Worm (Caenorhabditis elegans) whole organism, L4 larva: ENCODE measurements around the gene smg-6.
A peak's percentile ranks its signal among the peaks of the same experiment; 100 is the strongest.

Experiments used
- F49E8.2 ChIP-seq: sonication (generic microtip); optimal IDR thresholded peaks from 2 replicates; lab custom pipeline; 2016; ENCODE audit warnings: missing compliant biosample characterization, mild to moderate bottlenecking, missing genetic modification characterization, borderline replicate concordance
- T20F7.1 ChIP-seq: fragments of 200-800 bp; sonication (Bioruptor generic); optimal IDR thresholded peaks from 2 replicates; lab custom pipeline; 2018; ENCODE audit warnings: mild to moderate bottlenecking, missing genetic modification characterization, missing compliant biosample characterization
- Y5F2A.4 ChIP-seq: fragments of 200-800 bp; sonication (Bioruptor generic); optimal IDR thresholded peaks from 2 replicates; lab custom pipeline; 2018; ENCODE audit warnings: mild to moderate bottlenecking, missing genetic modification characterization, missing compliant biosample characterization
- aha-1 ChIP-seq: fragments of 150-350 bp; peaks from one replicate; lab custom pipeline; 2014; ENCODE audit warnings: missing biosample characterization, missing genetic modification characterization
- attf-4 ChIP-seq: sonication (generic microtip); optimal IDR thresholded peaks from 3 replicates; lab custom pipeline; 2017; ENCODE audit warnings: missing biosample characterization, missing genetic modification characterization
- ceh-44 ChIP-seq: fragments of 200-800 bp; sonication (Bioruptor generic); IDR thresholded peaks from 2 replicates; pipeline ENCODE4 v1.3.6; 2022; ENCODE audit warnings: missing genetic modification reagents, missing genetic modification characterization, missing compliant biosample characterization
- ceh-62 ChIP-seq: sonication (generic microtip); optimal IDR thresholded peaks from 2 replicates; lab custom pipeline; 2017; ENCODE audit warnings: missing biosample characterization, missing genetic modification characterization
- ctbp-1 ChIP-seq: fragments of 200-800 bp; sonication (Bioruptor generic); IDR thresholded peaks from 2 replicates; pipeline ENCODE4 v1.3.6; 2022; ENCODE audit warnings: missing genetic modification reagents, missing genetic modification characterization, missing compliant biosample characterization
- fkh-10 ChIP-seq: fragments of 150-350 bp; optimal IDR thresholded peaks from 2 replicates; lab custom pipeline; 2014; ENCODE audit warnings: missing biosample characterization, missing genetic modification reagents, missing genetic modification characterization
- lim-7 ChIP-seq: fragments of 200-800 bp; sonication (Bioruptor generic); IDR thresholded peaks from 2 replicates; pipeline ENCODE4 v1.3.6; 2022; ENCODE audit warnings: missing genetic modification characterization, missing compliant biosample characterization
- lin-13 ChIP-seq: fragments of 150-350 bp; optimal IDR thresholded peaks from 2 replicates; lab custom pipeline; 2014; ENCODE audit warnings: missing biosample characterization, missing genetic modification reagents, missing genetic modification characterization
- lin-15B ChIP-seq: fragments of 150-350 bp; sonication (generic microtip); optimal IDR thresholded peaks from 3 replicates; lab custom pipeline; 2014; ENCODE audit warnings: missing biosample characterization, missing genetic modification characterization
- lin-29 ChIP-seq: fragments of 200-800 bp; sonication (Bioruptor generic); IDR thresholded peaks from 2 replicates; pipeline ENCODE4 v1.3.6; 2022; ENCODE audit warnings: missing genetic modification reagents, missing genetic modification characterization, missing compliant biosample characterization
- madf-9 ChIP-seq: fragments of 200-800 bp; sonication (Bioruptor generic); conservative IDR thresholded peaks from 2 replicates; pipeline ENCODE4 v1.3.6; 2022; ENCODE audit warnings: missing genetic modification reagents, missing genetic modification characterization, missing compliant biosample characterization
- mxl-2 ChIP-seq: fragments of 200-800 bp; sonication (Bioruptor generic); conservative IDR thresholded peaks from 2 replicates; pipeline ENCODE4 v1.3.6; 2022; ENCODE audit warnings: missing genetic modification reagents, missing genetic modification characterization, missing compliant biosample characterization
- nhr-102 ChIP-seq: sonication (generic microtip); optimal IDR thresholded peaks from 2 replicates; lab custom pipeline; 2016; ENCODE audit warnings: mild to moderate bottlenecking, missing genetic modification characterization, moderate library complexity, missing compliant biosample characterization
- nhr-11 ChIP-seq: fragments of 150-350 bp; optimal IDR thresholded peaks from 2 replicates; lab custom pipeline; 2014; ENCODE audit warnings: missing biosample characterization, missing genetic modification characterization
- nhr-111 ChIP-seq: fragments of 200-800 bp; sonication (Bioruptor generic); optimal IDR thresholded peaks from 2 replicates; lab custom pipeline; 2018; ENCODE audit warnings: mild to moderate bottlenecking, missing genetic modification characterization, missing compliant biosample characterization
- nhr-25 ChIP-seq: sonication (generic microtip); optimal IDR thresholded peaks from 2 replicates; lab custom pipeline; 2017; ENCODE audit warnings: missing genetic modification characterization, mild to moderate bottlenecking, missing compliant biosample characterization, antibody characterized with exemption, moderate library complexity, borderline replicate concordance; ENCODE audit not compliant: insufficient read depth
- nhr-41 ChIP-seq: fragments of 200-800 bp; sonication (Bioruptor generic); IDR thresholded peaks from 2 replicates; pipeline ENCODE4 v1.3.6; 2022; ENCODE audit warnings: missing genetic modification reagents, missing genetic modification characterization, missing compliant biosample characterization
- nhr-42 ChIP-seq: fragments of 200-800 bp; sonication (Bioruptor generic); IDR thresholded peaks from 2 replicates; pipeline ENCODE4 v1.3.6; 2022; ENCODE audit warnings: missing genetic modification characterization, missing compliant biosample characterization
- nhr-6 ChIP-seq: fragments of 150-350 bp; optimal IDR thresholded peaks from 2 replicates; lab custom pipeline; 2014; ENCODE audit warnings: missing biosample characterization, missing genetic modification characterization
- php-3 ChIP-seq: fragments of 200-800 bp; sonication (Bioruptor generic); IDR thresholded peaks from 2 replicates; pipeline ENCODE4 v1.3.6; 2022; ENCODE audit warnings: missing genetic modification reagents, missing genetic modification characterization, missing compliant biosample characterization
- set-16 ChIP-seq: fragments of 200-800 bp; sonication (Bioruptor generic); IDR thresholded peaks from 2 replicates; pipeline ENCODE4 v1.3.6; 2022; ENCODE audit warnings: missing genetic modification reagents, missing genetic modification characterization, missing compliant biosample characterization
- snpc-1.2 ChIP-seq: fragments of 200-800 bp; sonication (Bioruptor generic); IDR thresholded peaks from 2 replicates; pipeline ENCODE4 v1.3.6; 2022; ENCODE audit warnings: missing genetic modification reagents, missing genetic modification characterization, missing compliant biosample characterization
- snpc-4 ChIP-seq: fragments of 150-350 bp; optimal IDR thresholded peaks from 2 replicates; lab custom pipeline; 2014; ENCODE audit warnings: missing biosample characterization, missing genetic modification characterization
- spr-1 ChIP-seq: sonication (generic microtip); optimal IDR thresholded peaks from 2 replicates; lab custom pipeline; 2016; ENCODE audit warnings: mild to moderate bottlenecking, missing genetic modification characterization, missing compliant biosample characterization
- spr-3 ChIP-seq: fragments of 200-800 bp; sonication (Bioruptor generic); optimal IDR thresholded peaks from 2 replicates; lab custom pipeline; 2018; ENCODE audit warnings: mild to moderate bottlenecking, missing genetic modification characterization, missing compliant biosample characterization
- tag-97 ChIP-seq: fragments of 200-800 bp; sonication (Bioruptor generic); IDR thresholded peaks from 2 replicates; pipeline ENCODE4 v1.3.6; 2022; ENCODE audit warnings: missing genetic modification characterization, missing compliant biosample characterization
- zip-2 ChIP-seq: fragments of 150-350 bp; optimal IDR thresholded peaks from 2 replicates; lab custom pipeline; 2014; ENCODE audit warnings: missing biosample characterization, missing genetic modification characterization
- ztf-7 ChIP-seq: fragments of 150-350 bp; optimal IDR thresholded peaks from 2 replicates; lab custom pipeline; 2014; ENCODE audit warnings: missing biosample characterization, missing genetic modification characterization

The smg-6 gene

DNA sequence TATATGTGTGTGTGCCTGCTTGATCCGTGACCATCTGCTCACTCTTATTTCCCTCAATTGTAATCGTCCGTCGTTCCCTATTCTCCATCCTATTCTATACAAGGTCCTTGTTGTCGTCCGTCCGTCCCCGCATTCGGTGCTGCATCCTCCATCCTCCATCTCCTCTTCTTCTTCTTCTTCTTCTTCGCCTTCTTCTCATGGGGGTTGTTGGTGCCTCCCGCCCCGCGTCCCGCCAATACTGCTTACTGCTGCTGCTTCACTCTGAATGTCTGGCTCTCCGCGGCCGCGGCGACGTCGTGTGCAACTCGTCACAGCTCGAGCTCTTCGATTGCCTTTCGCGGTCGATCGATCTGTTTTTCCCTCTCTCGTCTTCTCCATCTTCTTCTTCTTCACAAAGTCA, 61.5 kb downstream of the smg-6 start (continued):
- no peak for TF ChIP-seq zip-2 (tag; lab: Kevin White, UChicago)
- TF ChIP-seq nhr-102: no peak
- no peak for TF ChIP-seq ztf-7 (tag; lab: Kevin White, UChicago)
- no peak for TF ChIP-seq ctbp-1 (GFP tag; lab: Robert Waterston, UW)
- TF ChIP-seq Y5F2A.4 (GFP tag; lab: Kevin White, UChicago): no peak
- no peak for TF ChIP-seq spr-1
- TF ChIP-seq attf-4 (tag; lab: Kevin White, UChicago): no peak
- TF ChIP-seq set-16 (GFP tag; lab: Robert Waterston, UW): peak; percentile 93
- no peak for TF ChIP-seq lin-15B (tag; lab: Kevin White, UChicago)
- no peak for TF ChIP-seq nhr-6
- no peak for TF ChIP-seq ceh-62 (tag; lab: Kevin White, UChicago)
- TF ChIP-seq T20F7.1 (GFP tag; lab: Kevin White, UChicago): no peak
- no peak for TF ChIP-seq nhr-11 (tag; lab: Kevin White, UChicago)
- no peak for TF ChIP-seq nhr-111 (GFP tag; lab: Kevin White, UChicago)
- no peak for TF ChIP-seq mxl-2 (GFP tag; lab: Robert Waterston, UW)
- TF ChIP-seq lin-29 (GFP tag; lab: Robert Waterston, UW): no peak
- TF ChIP-seq lin-13: no peak
- TF ChIP-seq snpc-4: no peak
- no peak for TF ChIP-seq nhr-42 (GFP tag; lab: Robert Waterston, UW)
- no peak for TF ChIP-seq F49E8.2 (tag; lab: Kevin White, UChicago)
- TF ChIP-seq php-3 (GFP tag; lab: Robert Waterston, UW): no peak
- TF ChIP-seq fkh-10 (GFP tag; lab: Kevin White, UChicago): peak; percentile 57
- TF ChIP-seq nhr-25 (tag; lab: Kevin White, UChicago): no peak
- no peak for TF ChIP-seq lim-7 (GFP tag; lab: Robert Waterston, UW)
- peak; percentile 74 for TF ChIP-seq aha-1
- no peak for TF ChIP-seq tag-97 (GFP tag; lab: Robert Waterston, UW)
- TF ChIP-seq ceh-44: peak; percentile 25; the same call in 1 of the 2 replicates
- no peak for TF ChIP-seq snpc-1.2 (GFP tag; lab: Robert Waterston, UW)
- no peak for TF ChIP-seq nhr-41 (GFP tag; lab: Robert Waterston, UW)
- no peak for TF ChIP-seq madf-9 (GFP tag; lab: Robert Waterston, UW)
- TF ChIP-seq spr-3 (GFP tag; lab: Kevin White, UChicago): no peak
- TF ChIP-seq, all 104 proteins: peak for 16
